Fruit fly (Drosophila melanogaster): Measurements from ENCODE around the gene Acyp2.

The Acyp2 gene

DNA sequence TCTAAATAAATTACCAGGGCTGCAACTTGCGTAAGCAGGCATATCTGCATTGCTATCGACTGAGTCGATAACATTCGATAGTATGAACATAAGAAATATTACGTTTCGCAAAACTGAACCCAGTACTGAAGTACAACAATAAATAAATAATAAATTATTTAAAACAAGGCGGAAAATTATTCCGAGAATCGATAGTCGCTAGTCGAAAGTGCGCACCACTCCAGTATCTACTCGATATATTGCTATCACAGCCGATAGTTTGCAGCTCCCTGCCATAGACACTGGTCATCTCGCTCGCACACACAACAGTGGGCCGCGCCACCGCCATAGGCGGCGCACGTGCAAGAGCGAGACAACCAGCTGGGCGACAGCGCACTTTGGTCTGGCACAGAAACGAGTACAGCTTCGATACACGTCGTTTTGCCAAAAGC is 899 bp downstream of the Acyp2 start, which contains the start of gene nsl1 (continued):
- TF ChIP-seq esn (GFP tag; optimal IDR thresholded peaks at IDR 0.05) (peak; percentile 20), vri (GFP tag; optimal IDR thresholded peaks at IDR 0.05) (peak; percentile 31), Smox (GFP tag; optimal IDR thresholded peaks at IDR 0.05) (peak; percentile 27), Hr38 (GFP tag; optimal IDR thresholded peaks at IDR 0.05) (no peak)

dm6 chr3R:15794258-15794727 is 1.8 kb downstream of the Acyp2 start:
- TF ChIP-seq CG10669 (GFP tag; optimal IDR thresholded peaks at IDR 0.05) (peak; percentile 39), CG15336 (GFP tag; IDR thresholded peaks at IDR 0.05) (peak; percentile 35; the same call in 1 of the 2 replicates), Ets96B (tag; optimal IDR thresholded peaks at IDR 0.05) (peak; percentile 38), CG6854 (GFP tag; optimal IDR thresholded peaks at IDR 0.05) (peak; percentile 47), acj6 (GFP tag; optimal IDR thresholded peaks at IDR 0.05) (peak; percentile 9), CG8119 (GFP tag; IDR thresholded peaks at IDR 0.05) (0 out of 3 replicates have a peak, but pooled peaks have one; percentile 14), net (GFP tag; optimal IDR thresholded peaks at IDR 0.05) (peak; percentile 28), pdm3 (GFP tag; optimal IDR thresholded peaks at IDR 0.05) (no peak), Lpt (GFP tag; optimal IDR thresholded peaks at IDR 0.05) (peak; percentile 64), CG6792 (GFP tag; optimal IDR thresholded peaks at IDR 0.05) (peak; percentile 14), CG11902 (GFP tag; optimal IDR thresholded peaks at IDR 0.05) (no peak), CG11294 (GFP tag; IDR thresholded peaks at IDR 0.05) (no peak), salr (GFP tag; optimal IDR thresholded peaks at IDR 0.05) (peak in 1 of 2 experiments; percentile 11), ss (GFP tag; optimal IDR thresholded peaks at IDR 0.05) (peak in 1 of 2 experiments; percentile 68), Blimp-1 (GFP tag; optimal IDR thresholded peaks at IDR 0.05) (no peak), achi (GFP tag; optimal IDR thresholded peaks at IDR 0.05) (peak; percentile 35), CG6163 (GFP tag; IDR thresholded peaks at IDR 0.05) (peak; percentile 51; the same call in 1 of the 3 replicates), Eip78C (GFP tag) (peak; percentile 73), Hr4 (GFP tag; optimal IDR thresholded peaks at IDR 0.05) (no peak), vri (GFP tag; optimal IDR thresholded peaks at IDR 0.05) (peak; percentile 61), esn (GFP tag; optimal IDR thresholded peaks at IDR 0.05) (peak; percentile 40), CG3919 (GFP tag; optimal IDR thresholded peaks at IDR 0.05) (peak; percentile 47), CG34406 (GFP tag; optimal IDR thresholded peaks at IDR 0.05) (peak; percentile 37), CG1621 (tag; optimal IDR thresholded peaks at IDR 0.05) (peak; percentile 68), Sox15 (GFP tag; optimal IDR thresholded peaks at IDR 0.05) (no peak), CG6808 (GFP tag; optimal IDR thresholded peaks at IDR 0.05) (peak; percentile 33), topi (GFP tag; optimal IDR thresholded peaks at IDR 0.05) (peak; percentile 18), fkh (GFP tag; optimal IDR thresholded peaks at IDR 0.05) (peak; percentile 95), CG8319 (GFP tag; optimal IDR thresholded peaks at IDR 0.05) (no peak), Sox14 (GFP tag; optimal IDR thresholded peaks at IDR 0.05) (peak; percentile 40)

DNA sequence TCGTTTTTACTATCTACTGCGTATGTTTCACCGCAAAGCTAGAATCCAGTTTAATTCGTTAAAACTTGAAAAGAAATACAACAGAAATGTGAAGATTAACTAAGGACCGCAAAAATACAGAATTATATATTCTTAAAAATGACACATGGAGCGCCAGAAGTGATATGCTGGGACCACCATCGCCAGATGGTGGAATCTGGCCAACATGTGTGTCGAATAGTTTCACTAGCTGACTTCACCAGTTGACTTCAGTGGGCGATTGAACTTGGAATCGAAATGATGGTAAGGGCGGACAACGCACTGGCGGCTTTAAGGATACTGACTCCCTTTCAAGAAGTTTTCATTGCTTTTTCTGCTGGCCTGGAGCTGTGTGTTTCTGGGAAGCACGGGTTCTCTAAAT is 9.5 kb downstream of the Acyp2 start, which contains the start of gene CG9593:
Gene CG9593, plus strand, starts transcription at position 270 of the 400 bp plus-strand sequence.
- no peak for TF ChIP-seq CG8319 (GFP tag; optimal IDR thresholded peaks at IDR 0.05)
- TF ChIP-seq CG10631 (GFP tag; optimal IDR thresholded peaks at IDR 0.05), result no peak
- no peak for TF ChIP-seq CG6163 (GFP tag; IDR thresholded peaks at IDR 0.05)
- TF ChIP-seq Eip78C (GFP tag), result peak; percentile 10
- TF ChIP-seq dac (GFP tag; optimal IDR thresholded peaks at IDR 0.05), result no peak
- TF ChIP-seq cyc (GFP tag; optimal IDR thresholded peaks at IDR 0.05), result no peak
- TF ChIP-seq fd85E (GFP tag; optimal IDR thresholded peaks at IDR 0.05), result no peak

All from whole organism, prepupa.